Worm (Caenorhabditis elegans) whole organism, young adult: ENCODE results near the gene C07B5.8.

Experiments used
- B0336.3 ChIP-seq: fragments of 200-800 bp; sonication (Bioruptor generic); IDR thresholded peaks from 2 replicates; pipeline ENCODE4 v1.3.6; 2022; ENCODE audit warnings: missing genetic modification characterization, missing compliant biosample characterization
- C06A6.2 ChIP-seq: fragments of 200-800 bp; sonication (Bioruptor generic); conservative IDR thresholded peaks from 2 replicates; pipeline ENCODE4 v1.3.6; 2022; ENCODE audit warnings: missing genetic modification characterization, missing compliant biosample characterization
- F10E7.11 ChIP-seq: sonication (generic microtip); optimal IDR thresholded peaks from 2 replicates; lab custom pipeline; 2017; ENCODE audit warnings: mild to moderate bottlenecking, missing genetic modification characterization, moderate library complexity, missing compliant biosample characterization
- F23B12.7 ChIP-seq: sonication (generic microtip); optimal IDR thresholded peaks from 2 replicates; lab custom pipeline; 2017; ENCODE audit warnings: missing genetic modification characterization, mild to moderate bottlenecking, missing compliant biosample characterization, antibody characterized with exemption, moderate library complexity; ENCODE audit not compliant: insufficient read depth
- F39B2.1 ChIP-seq: fragments of 200-800 bp; sonication (Bioruptor generic); IDR thresholded peaks from 2 replicates; pipeline ENCODE4 v1.3.6; 2022; ENCODE audit warnings: missing genetic modification reagents, missing genetic modification characterization, missing compliant biosample characterization
- F52B5.7 ChIP-seq: sonication (generic microtip); optimal IDR thresholded peaks from 2 replicates; lab custom pipeline; 2016; ENCODE audit warnings: mild to moderate bottlenecking, missing genetic modification characterization, missing compliant biosample characterization
- F57A8.1 ChIP-seq: fragments of 200-800 bp; sonication (Bioruptor generic); optimal IDR thresholded peaks from 2 replicates; lab custom pipeline; 2018; ENCODE audit warnings: mild to moderate bottlenecking, missing genetic modification characterization, moderate library complexity, missing compliant biosample characterization
- K11D2.4 ChIP-seq: fragments of 200-800 bp; sonication (Bioruptor generic); IDR thresholded peaks from 2 replicates; pipeline ENCODE4 v1.3.6; 2022; ENCODE audit warnings: missing genetic modification reagents, missing genetic modification characterization, missing compliant biosample characterization
- K12H6.12 ChIP-seq: fragments of 200-800 bp; sonication (Bioruptor generic); optimal IDR thresholded peaks from 2 replicates; lab custom pipeline; 2018; ENCODE audit warnings: mild to moderate bottlenecking, missing genetic modification characterization, missing compliant biosample characterization
- Y56A3A.18 ChIP-seq: fragments of 200-800 bp; sonication (Bioruptor generic); IDR thresholded peaks from 2 replicates; pipeline ENCODE4 v1.3.6; 2022; ENCODE audit warnings: missing genetic modification reagents, missing genetic modification characterization, missing compliant biosample characterization
- Y67H2A.10 ChIP-seq: fragments of 200-800 bp; sonication (Bioruptor generic); conservative IDR thresholded peaks from 2 replicates; pipeline ENCODE4 v1.3.6; 2022; ENCODE audit warnings: missing genetic modification reagents, missing genetic modification characterization, missing compliant biosample characterization
- aptf-3 ChIP-seq: fragments of 200-800 bp; sonication (Bioruptor generic); IDR thresholded peaks from 2 replicates; pipeline ENCODE4 v1.3.6; 2022; ENCODE audit warnings: missing genetic modification characterization, missing compliant biosample characterization
- athp-1 ChIP-seq: sonication (generic microtip); optimal IDR thresholded peaks from 2 replicates; lab custom pipeline; 2017; ENCODE audit warnings: mild to moderate bottlenecking, missing genetic modification characterization, missing compliant biosample characterization
- attf-5 ChIP-seq: fragments of 200-800 bp; sonication (Bioruptor generic); optimal IDR thresholded peaks from 2 replicates; lab custom pipeline; 2018; ENCODE audit warnings: mild to moderate bottlenecking, missing genetic modification characterization, missing compliant biosample characterization
- bed-1 ChIP-seq: fragments of 200-800 bp; sonication (Bioruptor generic); IDR thresholded peaks from 2 replicates; pipeline ENCODE4 v1.3.6; 2022; ENCODE audit warnings: missing genetic modification reagents, missing genetic modification characterization, missing compliant biosample characterization
- ccch-3 ChIP-seq: fragments of 200-800 bp; sonication (Bioruptor generic); optimal IDR thresholded peaks from 2 replicates; lab custom pipeline; 2018; ENCODE audit warnings: mild to moderate bottlenecking, missing genetic modification characterization, missing compliant biosample characterization
- cebp-1 ChIP-seq, 2 experiments: fragments of 200-800 bp in 1 of 2; sonication (Bioruptor generic) in 1 of 2; sonication (generic microtip) in 1 of 2; IDR thresholded peaks in 1 of 2; optimal IDR thresholded peaks in 1 of 2; 2 replicates each; pipeline versions ENCODE4 v1.3.6 to Lab custom; 2017 to 2022; ENCODE audit warnings: missing compliant biosample characterization in 2 of 2, missing genetic modification characterization in 2 of 2, mild to moderate bottlenecking in 1 of 2, missing genetic modification reagents in 1 of 2, moderate library complexity in 1 of 2
- ceh-27 ChIP-seq: fragments of 200-800 bp; sonication (Bioruptor generic); optimal IDR thresholded peaks from 2 replicates; lab custom pipeline; 2018; ENCODE audit warnings: mild to moderate bottlenecking, missing genetic modification characterization, moderate library complexity, missing compliant biosample characterization
- chd-7 ChIP-seq: sonication (generic microtip); optimal IDR thresholded peaks from 2 replicates; lab custom pipeline; 2016; ENCODE audit warnings: mild to moderate bottlenecking, missing genetic modification characterization, moderate library complexity, missing compliant biosample characterization
- die-1 ChIP-seq: sonication (generic microtip); optimal IDR thresholded peaks from 2 replicates; lab custom pipeline; 2016; ENCODE audit warnings: missing genotype, mild to moderate bottlenecking, missing genetic modification characterization, missing compliant biosample characterization
- egl-44 ChIP-seq: fragments of 200-800 bp; sonication (Bioruptor generic); IDR thresholded peaks from 2 replicates; pipeline ENCODE4 v1.3.6; 2022; ENCODE audit warnings: missing genetic modification reagents, missing genetic modification characterization, missing compliant biosample characterization
- egrh-3 ChIP-seq: fragments of 200-800 bp; sonication (Bioruptor generic); IDR thresholded peaks from 2 replicates; pipeline ENCODE4 v1.3.6; 2022; ENCODE audit warnings: missing genetic modification reagents, missing genetic modification characterization, missing compliant biosample characterization
- ekl-4 ChIP-seq: fragments of 200-800 bp; sonication (Bioruptor generic); IDR thresholded peaks from 2 replicates; pipeline ENCODE4 v1.3.6; 2022; ENCODE audit warnings: missing genetic modification reagents, missing genetic modification characterization, missing compliant biosample characterization
- ets-4 ChIP-seq: fragments of 200-800 bp; sonication (Bioruptor generic); optimal IDR thresholded peaks from 2 replicates; lab custom pipeline; 2018; ENCODE audit warnings: mild to moderate bottlenecking, missing genetic modification characterization, missing compliant biosample characterization
- fkh-3 ChIP-seq: sonication (generic microtip); optimal IDR thresholded peaks from 2 replicates; lab custom pipeline; 2016; ENCODE audit warnings: mild to moderate bottlenecking, missing genetic modification characterization, missing compliant biosample characterization
- hmg-1.2 ChIP-seq: fragments of 200-800 bp; sonication (Bioruptor generic); IDR thresholded peaks from 2 replicates; pipeline ENCODE4 v1.3.6; 2022; ENCODE audit warnings: missing genetic modification reagents, missing genetic modification characterization, missing compliant biosample characterization
- lin-26 ChIP-seq: fragments of 200-800 bp; sonication (Bioruptor generic); IDR thresholded peaks from 2 replicates; pipeline ENCODE4 v1.3.6; 2022; ENCODE audit warnings: missing genetic modification reagents, missing genetic modification characterization, missing compliant biosample characterization
- lin-40 ChIP-seq: sonication (generic microtip); optimal IDR thresholded peaks from 2 replicates; lab custom pipeline; 2016; ENCODE audit warnings: missing genetic modification characterization, mild to moderate bottlenecking, missing compliant biosample characterization, missing genotype, missing genetic modification reagents
- lir-1 ChIP-seq: fragments of 200-800 bp; sonication (Bioruptor generic); conservative IDR thresholded peaks from 2 replicates; pipeline ENCODE4 v1.3.6; 2022; ENCODE audit warnings: missing genetic modification reagents, missing genetic modification characterization, missing compliant biosample characterization
- madf-10 ChIP-seq: sonication (generic microtip); optimal IDR thresholded peaks from 2 replicates; lab custom pipeline; 2016; ENCODE audit warnings: mild to moderate bottlenecking, missing genetic modification characterization, missing compliant biosample characterization
- nfyb-1 ChIP-seq: fragments of 200-800 bp; sonication (Bioruptor generic); IDR thresholded peaks from 2 replicates; pipeline ENCODE4 v1.3.6; 2022; ENCODE audit warnings: missing genetic modification reagents, missing genetic modification characterization, missing compliant biosample characterization
- nhr-120 ChIP-seq: fragments of 200-800 bp; sonication (Bioruptor generic); IDR thresholded peaks from 2 replicates; pipeline ENCODE4 v1.3.6; 2022; ENCODE audit warnings: missing genetic modification characterization, missing compliant biosample characterization
- nhr-27 ChIP-seq: fragments of 200-800 bp; sonication (Bioruptor generic); optimal IDR thresholded peaks from 2 replicates; lab custom pipeline; 2018; ENCODE audit warnings: mild to moderate bottlenecking, missing genetic modification characterization, moderate library complexity, missing compliant biosample characterization
- nhr-80 ChIP-seq: sonication (generic microtip); optimal IDR thresholded peaks from 2 replicates; lab custom pipeline; 2016; ENCODE audit warnings: missing genetic modification characterization, missing compliant biosample characterization
- sdz-38 ChIP-seq: sonication (generic microtip); optimal IDR thresholded peaks from 2 replicates; lab custom pipeline; 2016; ENCODE audit warnings: missing genotype, missing genetic modification characterization, missing compliant biosample characterization
- snpc-4 ChIP-seq, 5 experiments: fragments of 150-350 bp in 1 of 5; sonication (generic microtip) in 4 of 5; optimal IDR thresholded peaks; 2 replicates each; lab custom pipeline; 2014 to 2018; ENCODE audit warnings: missing genetic modification characterization in 5 of 5, missing biosample characterization in 3 of 5, antibody characterized with exemption in 2 of 5, mild to moderate bottlenecking in 2 of 5, missing compliant biosample characterization in 2 of 5, missing genotype in 2 of 5, moderate library complexity in 2 of 5, missing genetic modification reagents in 1 of 5
- somi-1 ChIP-seq: fragments of 200-800 bp; sonication (Bioruptor generic); optimal IDR thresholded peaks from 2 replicates; lab custom pipeline; 2018; ENCODE audit warnings: mild to moderate bottlenecking, missing genetic modification characterization, missing compliant biosample characterization
- sptf-2 ChIP-seq: fragments of 200-800 bp; sonication (Bioruptor generic); optimal IDR thresholded peaks from 2 replicates; lab custom pipeline; 2018; ENCODE audit warnings: mild to moderate bottlenecking, missing genetic modification characterization, missing compliant biosample characterization
- tlf-1 ChIP-seq: fragments of 200-800 bp; sonication (Bioruptor generic); optimal IDR thresholded peaks from 2 replicates; lab custom pipeline; 2018; ENCODE audit warnings: mild to moderate bottlenecking, missing genetic modification characterization, missing compliant biosample characterization
- unc-130 ChIP-seq: sonication (generic microtip); optimal IDR thresholded peaks from 2 replicates; lab custom pipeline; 2016; ENCODE audit warnings: missing genetic modification reagents, missing genetic modification characterization, missing compliant biosample characterization
- zfh-2 ChIP-seq: fragments of 200-800 bp; sonication (Bioruptor generic); conservative IDR thresholded peaks from 2 replicates; pipeline ENCODE4 v1.3.6; 2022; ENCODE audit warnings: missing genetic modification reagents, missing genetic modification characterization, missing compliant biosample characterization
- ztf-26 ChIP-seq: sonication (generic microtip); optimal IDR thresholded peaks from 2 replicates; lab custom pipeline; 2017; ENCODE audit warnings: missing genetic modification characterization, missing compliant biosample characterization
- ztf-3 ChIP-seq: fragments of 200-800 bp; sonication (Bioruptor generic); optimal IDR thresholded peaks from 2 replicates; lab custom pipeline; 2018; ENCODE audit warnings: mild to moderate bottlenecking, missing genetic modification characterization, missing compliant biosample characterization

The C07B5.8 gene

DNA sequence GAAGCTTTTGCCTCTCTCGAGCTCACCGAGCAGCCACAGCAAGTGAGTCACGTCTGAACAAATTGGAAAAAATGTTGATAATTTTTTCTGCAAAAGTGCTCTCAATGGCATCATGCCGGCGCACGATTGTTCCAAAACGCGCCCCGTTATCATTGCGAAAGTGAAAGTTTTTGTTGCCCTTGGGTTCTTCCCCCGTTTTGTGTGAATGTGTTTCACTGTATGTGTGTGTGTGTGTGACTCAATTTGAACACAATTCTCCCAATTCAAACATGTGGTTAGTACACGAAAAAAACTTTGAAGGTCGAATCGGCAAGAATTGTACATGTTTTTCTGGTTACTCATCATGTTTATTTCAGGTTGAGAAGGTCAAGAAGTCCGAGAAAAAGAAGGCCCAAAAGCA lies 16.5 kb upstream of the C07B5.8 start (continued):
- TF ChIP-seq F57A8.1 (no peak), ccch-3 (GFP tag; lab: Kevin White, UChicago) (no peak), attf-5 (GFP tag; lab: Kevin White, UChicago) (peak; percentile 33), ztf-3 (no peak), lir-1 (no peak), egl-44 (0 out of 2 replicates have a peak, but pooled peaks have one; percentile 36), somi-1 (GFP tag; lab: Kevin White, UChicago) (no peak), madf-10 (tag; lab: Kevin White, UChicago) (no peak), die-1 (no peak), sdz-38 (no peak), fkh-3 (tag; lab: Kevin White, UChicago) (no peak), C06A6.2 (GFP tag; lab: Robert Waterston, UW) (no peak), Y56A3A.18 (GFP tag; lab: Robert Waterston, UW) (no peak), egrh-3 (GFP tag; lab: Robert Waterston, UW) (no peak), nhr-120 (GFP tag; lab: Robert Waterston, UW) (no peak), aptf-3 (GFP tag; lab: Robert Waterston, UW) (no peak), F52B5.7 (tag; lab: Kevin White, UChicago) (no peak)

DNA sequence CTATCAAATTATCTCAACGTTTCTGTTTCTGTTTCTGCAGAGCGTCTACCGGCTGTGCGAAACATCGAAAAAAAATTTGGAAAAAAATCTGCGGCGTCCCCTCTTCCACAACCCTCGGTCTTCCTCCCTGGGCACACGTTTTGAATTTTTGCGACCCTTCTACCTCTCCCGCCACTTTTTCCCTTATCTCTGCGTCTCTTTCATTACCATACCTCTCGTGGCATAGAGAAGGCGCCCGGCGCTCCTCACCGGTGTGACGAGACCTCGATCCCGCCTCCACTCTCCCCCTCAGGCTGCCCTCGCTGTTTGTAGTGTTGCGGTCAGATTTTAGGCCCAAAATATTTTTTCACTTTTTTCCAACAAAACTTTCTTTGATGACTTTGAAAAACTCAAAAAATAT lies 15.8 kb upstream of the C07B5.8 start:
- TF ChIP-seq egrh-3 (GFP tag; lab: Robert Waterston, UW): peak; percentile 77
- TF ChIP-seq ets-4 (GFP tag; lab: Kevin White, UChicago): no peak
- TF ChIP-seq zfh-2 (GFP tag; lab: Robert Waterston, UW): peak; percentile 92
- TF ChIP-seq attf-5 (GFP tag; lab: Kevin White, UChicago): peak; percentile 4
- TF ChIP-seq nhr-80 (tag; lab: Kevin White, UChicago): peak; percentile 37
- no peak for TF ChIP-seq aptf-3 (GFP tag; lab: Robert Waterston, UW)
- no peak for TF ChIP-seq sptf-2 (GFP tag; lab: Kevin White, UChicago)
- 0 out of 2 replicates have a peak, but pooled peaks have one; percentile 26 for TF ChIP-seq nfyb-1 (GFP tag; lab: Robert Waterston, UW)
- TF ChIP-seq snpc-4 (GFP tag; optimal IDR thresholded peaks at IDR 0.05; lab: Kevin White, UChicago): no peak
- peak in 1 of 4 experiments; percentile 7 for TF ChIP-seq snpc-4 (tag; optimal IDR thresholded peaks at IDR 0.05; lab: Kevin White, UChicago)
- peak; percentile 53 for TF ChIP-seq hmg-1.2
- TF ChIP-seq athp-1 (tag; lab: Kevin White, UChicago): no peak
- no peak for TF ChIP-seq K11D2.4
- no peak for TF ChIP-seq cebp-1 (GFP tag; IDR thresholded peaks at IDR 0.05; lab: Robert Waterston, UW)
- TF ChIP-seq cebp-1 (tag; optimal IDR thresholded peaks at IDR 0.05; lab: Kevin White, UChicago): peak; percentile 4
- TF ChIP-seq lin-40 (tag; lab: Kevin White, UChicago): peak; percentile 30

DNA sequence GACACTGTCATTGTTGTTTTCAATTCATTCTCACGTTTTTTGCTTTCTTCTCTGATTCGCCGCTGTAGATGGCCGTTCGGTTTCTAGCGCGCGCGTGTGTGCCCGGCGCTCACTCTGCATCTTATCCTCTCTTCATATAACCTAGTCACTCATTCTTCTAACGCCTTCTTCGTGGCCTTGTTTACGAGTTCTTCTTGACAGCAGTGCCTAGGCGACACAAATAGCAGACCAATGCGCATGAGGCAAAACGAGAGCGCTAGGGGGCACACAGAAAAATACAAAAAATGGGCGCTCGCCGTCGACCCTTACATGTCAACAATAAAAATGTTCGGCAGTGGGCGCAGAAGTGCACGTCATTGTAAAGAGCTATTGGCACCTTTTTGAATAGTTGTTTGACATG lies 14.5 kb upstream of the C07B5.8 start:
- TF ChIP-seq F39B2.1 (GFP tag; lab: Robert Waterston, UW): no peak
- 0 out of 2 replicates have a peak, but pooled peaks have one; percentile 18 for TF ChIP-seq lir-1
- TF ChIP-seq Y67H2A.10 (GFP tag; lab: Robert Waterston, UW): no peak
- 0 out of 2 replicates have a peak, but pooled peaks have one; percentile 12 for TF ChIP-seq cebp-1 (GFP tag; IDR thresholded peaks at IDR 0.05; lab: Robert Waterston, UW)
- peak; percentile 66 for TF ChIP-seq cebp-1 (tag; optimal IDR thresholded peaks at IDR 0.05; lab: Kevin White, UChicago)
- 0 out of 2 replicates have a peak, but pooled peaks have one; percentile 41 for TF ChIP-seq B0336.3 (GFP tag; lab: Robert Waterston, UW)
- peak; percentile 46; the same call in 1 of the 2 replicates for TF ChIP-seq nfyb-1 (GFP tag; lab: Robert Waterston, UW)
- no peak for TF ChIP-seq F23B12.7 (tag; lab: Kevin White, UChicago)
- TF ChIP-seq nhr-80 (tag; lab: Kevin White, UChicago): peak; percentile 88
- peak; percentile 28 for TF ChIP-seq nhr-27 (tag; lab: Kevin White, UChicago)
- 0 out of 2 replicates have a peak, but pooled peaks have one; percentile 33 for TF ChIP-seq ekl-4 (GFP tag; lab: Robert Waterston, UW)
- TF ChIP-seq lin-26 (GFP tag; lab: Robert Waterston, UW): 0 out of 2 replicates have a peak, but pooled peaks have one; percentile 48
- TF ChIP-seq bed-1: no peak
- no peak for TF ChIP-seq tlf-1 (GFP tag; lab: Kevin White, UChicago)
- TF ChIP-seq ceh-27: peak; percentile 65
- no peak for TF ChIP-seq snpc-4 (GFP tag; optimal IDR thresholded peaks at IDR 0.05; lab: Kevin White, UChicago)
- peak in 2 of 4 experiments; percentile 26 to 39 for TF ChIP-seq snpc-4 (tag; optimal IDR thresholded peaks at IDR 0.05; lab: Kevin White, UChicago)
- peak; percentile 27 for TF ChIP-seq chd-7 (tag; lab: Kevin White, UChicago)
- no peak for TF ChIP-seq F10E7.11 (tag; lab: Kevin White, UChicago)
- TF ChIP-seq C06A6.2 (GFP tag; lab: Robert Waterston, UW): 0 out of 2 replicates have a peak, but pooled peaks have one; percentile 38
- TF ChIP-seq ztf-26: peak; percentile 17
- peak; percentile 67 for TF ChIP-seq K12H6.12 (tag; lab: Kevin White, UChicago)
- no peak for TF ChIP-seq unc-130 (GFP tag; lab: Kevin White, UChicago)
